8 worm cellular contexts compared by ENCODE assay signal in genomic region chrX:7651219-7651958, ce11.
TF ChIP-seq lines count a peak whose summit lies in the region.

No protein-coding gene starts in this region.

TF ChIP-seq in whole organism, L2 larva, 48 proteins besides CTCF, POLR2A, EP300 and RAD21:
- peak; percentile 31 for TF ChIP-seq F13H6.1 (tag; optimal IDR thresholded peaks at IDR 0.05; lab: Kevin White, UChicago)
- peak in 1 of 2 experiments; percentile 24 for TF ChIP-seq mdl-1 (tag; optimal IDR thresholded peaks at IDR 0.05; lab: Kevin White, UChicago)
- TF ChIP-seq ama-1 (optimal IDR thresholded peaks at IDR 0.05; lab: Kevin White, UChicago), result no peak
- no peak for TF ChIP-seq nhr-10 (tag; optimal IDR thresholded peaks at IDR 0.05; lab: Kevin White, UChicago)
TF ChIP-seq in whole organism, L2 larva: peak in this region for 2.

TF ChIP-seq in whole organism, L3 larva, 47 proteins besides CTCF, POLR2A, EP300 and RAD21 (continues in another document):
- TF ChIP-seq nhr-76 (tag; optimal IDR thresholded peaks at IDR 0.05; lab: Kevin White, UChicago), result no peak
- TF ChIP-seq zag-1 (tag; optimal IDR thresholded peaks at IDR 0.05; lab: Kevin White, UChicago), result no peak
- TF ChIP-seq daf-12 (tag; optimal IDR thresholded peaks at IDR 0.05; lab: Kevin White, UChicago), result no peak
- no peak for TF ChIP-seq nhr-237 (tag; optimal IDR thresholded peaks at IDR 0.05; lab: Kevin White, UChicago)
- TF ChIP-seq fos-1 (tag; optimal IDR thresholded peaks at IDR 0.05; lab: Kevin White, UChicago), result no peak
- TF ChIP-seq hmg-11 (tag; optimal IDR thresholded peaks at IDR 0.05; lab: Kevin White, UChicago), result peak; percentile 46
- no peak for TF ChIP-seq aly-2 (tag; optimal IDR thresholded peaks at IDR 0.05; lab: Kevin White, UChicago)
- TF ChIP-seq ceh-82 (tag; optimal IDR thresholded peaks at IDR 0.05; lab: Kevin White, UChicago), result no peak
- no peak for TF ChIP-seq nhr-43 (tag; optimal IDR thresholded peaks at IDR 0.05; lab: Kevin White, UChicago; ENCODE audit: poor library complexity, severe bottlenecking)
- no peak for TF ChIP-seq pha-4 (tag; optimal IDR thresholded peaks at IDR 0.05; lab: Kevin White, UChicago)
- no peak for TF ChIP-seq R02D3.7 (tag; optimal IDR thresholded peaks at IDR 0.05; lab: Kevin White, UChicago)
- no peak for TF ChIP-seq sea-2 (GFP tag; optimal IDR thresholded peaks at IDR 0.05; lab: Kevin White, UChicago)
- TF ChIP-seq eor-1 (tag; optimal IDR thresholded peaks at IDR 0.05; lab: Kevin White, UChicago), result no peak

TF ChIP-seq in whole organism, L4 larva, 104 proteins besides CTCF, POLR2A, EP300 and RAD21 (continues in another document):
- TF ChIP-seq nhr-10 (tag; optimal IDR thresholded peaks at IDR 0.05; lab: Kevin White, UChicago) (no peak), pha-4 (GFP tag; IDR thresholded peaks at IDR 0.05; lab: Robert Waterston, UW) (no peak; the same call in 1 of the 2 replicates), pha-4 (tag; optimal IDR thresholded peaks at IDR 0.05; lab: Kevin White, UChicago) (no peak), set-16 (GFP tag; IDR thresholded peaks at IDR 0.05; lab: Robert Waterston, UW) (peak; percentile 97), ceh-32 (tag; optimal IDR thresholded peaks at IDR 0.05; lab: Kevin White, UChicago; ENCODE audit: poor library complexity) (peak; percentile 3), ctbp-1 (GFP tag; IDR thresholded peaks at IDR 0.05; lab: Robert Waterston, UW) (0 out of 2 replicates have a peak, but pooled peaks have one; percentile 14), lin-13 (GFP tag; optimal IDR thresholded peaks at IDR 0.05; lab: Kevin White, UChicago) (no peak), nhr-42 (GFP tag; IDR thresholded peaks at IDR 0.05; lab: Robert Waterston, UW) (no peak), tag-97 (GFP tag; IDR thresholded peaks at IDR 0.05; lab: Robert Waterston, UW) (no peak), ceh-44 (GFP tag; IDR thresholded peaks at IDR 0.05; lab: Robert Waterston, UW) (no peak), madf-9 (GFP tag; conservative IDR thresholded peaks at IDR 0.05; lab: Robert Waterston, UW) (peak; percentile 54; the same call in 1 of the 2 replicates), egl-43 (GFP tag; IDR thresholded peaks at IDR 0.05; lab: Robert Waterston, UW) (0 out of 2 replicates have a peak, but pooled peaks have one; percentile 13)

TF ChIP-seq in whole organism, early embryonic, 17 proteins besides CTCF, POLR2A, EP300 and RAD21:
- TF ChIP-seq tra-4 (tag; optimal IDR thresholded peaks at IDR 0.05; lab: Kevin White, UChicago) (no peak), ama-1 (optimal IDR thresholded peaks at IDR 0.05; lab: Kevin White, UChicago) (no peak), hnd-1 (tag; optimal IDR thresholded peaks at IDR 0.05; lab: Kevin White, UChicago) (no peak), aly-1 (tag; optimal IDR thresholded peaks at IDR 0.05; lab: Kevin White, UChicago) (peak; percentile 49), ceh-36 (tag; optimal IDR thresholded peaks at IDR 0.05; lab: Kevin White, UChicago) (no peak), tbx-37 (GFP tag; conservative IDR thresholded peaks at IDR 0.05; lab: Robert Waterston, UW) (0 out of 2 replicates have a peak, but pooled peaks have one; percentile 15), hmg-4 (GFP tag; optimal IDR thresholded peaks at IDR 0.05; lab: Kevin White, UChicago) (peak; percentile 64), F13C5.2 (tag; optimal IDR thresholded peaks at IDR 0.05; lab: Kevin White, UChicago) (no peak)

TF ChIP-seq in whole organism, late embryonic, 69 proteins besides CTCF, POLR2A, EP300 and RAD21 (continues in another document):
- TF ChIP-seq ceh-34 (tag; optimal IDR thresholded peaks at IDR 0.05; lab: Kevin White, UChicago) (peak; percentile 78), dmd-4 (tag; optimal IDR thresholded peaks at IDR 0.05; lab: Kevin White, UChicago; ENCODE audit: borderline replicate concordance) (peak; percentile 10), sox-4 (tag; optimal IDR thresholded peaks at IDR 0.05; lab: Kevin White, UChicago) (no peak), tbx-7 (tag; optimal IDR thresholded peaks at IDR 0.05; lab: Kevin White, UChicago) (no peak), rnt-1 (tag; optimal IDR thresholded peaks at IDR 0.05; lab: Kevin White, UChicago) (peak; percentile 39), lim-6 (tag; optimal IDR thresholded peaks at IDR 0.05; lab: Kevin White, UChicago) (peak; percentile 24), ttx-3 (tag; optimal IDR thresholded peaks at IDR 0.05; lab: Kevin White, UChicago) (no peak), ceh-9 (tag; optimal IDR thresholded peaks at IDR 0.05; lab: Kevin White, UChicago) (no peak), ceh-24 (tag; optimal IDR thresholded peaks at IDR 0.05; lab: Kevin White, UChicago) (no peak), ahr-1 (tag; optimal IDR thresholded peaks at IDR 0.05; lab: Kevin White, UChicago) (no peak), unc-86 (tag; optimal IDR thresholded peaks at IDR 0.05; lab: Kevin White, UChicago) (no peak), sdc-2 (tag; optimal IDR thresholded peaks at IDR 0.05; lab: Kevin White, UChicago) (peak; percentile 70), pqm-1 (tag; optimal IDR thresholded peaks at IDR 0.05; lab: Kevin White, UChicago) (no peak), hlh-8 (tag; optimal IDR thresholded peaks at IDR 0.05; lab: Kevin White, UChicago) (no peak), C08G9.2 (tag; optimal IDR thresholded peaks at IDR 0.05; lab: Kevin White, UChicago) (no peak)

TF ChIP-seq in whole organism, midembryonic, 9 proteins besides CTCF, POLR2A, EP300 and RAD21:
- no peak for TF ChIP-seq ref-1 (GFP tag; conservative IDR thresholded peaks at IDR 0.05; lab: Robert Waterston, UW)
- no peak for TF ChIP-seq flt-1 (GFP tag; IDR thresholded peaks at IDR 0.05; lab: Robert Waterston, UW)
- no peak for TF ChIP-seq med-1 (GFP tag; optimal IDR thresholded peaks at IDR 0.05; lab: Kevin White, UChicago; ENCODE audit: insufficient read depth)
- TF ChIP-seq ztf-29 (GFP tag; IDR thresholded peaks at IDR 0.05; lab: Robert Waterston, UW), result no peak
- 0 out of 2 replicates have a peak, but pooled peaks have one; percentile 31 for TF ChIP-seq tab-1 (GFP tag; IDR thresholded peaks at IDR 0.05; lab: Robert Waterston, UW)
- no peak for TF ChIP-seq klf-2 (GFP tag; conservative IDR thresholded peaks at IDR 0.05; lab: Robert Waterston, UW)
- no peak for TF ChIP-seq T22C8.4 (GFP tag; IDR thresholded peaks at IDR 0.05; lab: Robert Waterston, UW)
- TF ChIP-seq ztf-23 (GFP tag; IDR thresholded peaks at IDR 0.05; lab: Robert Waterston, UW), result no peak
- peak; percentile 9 for TF ChIP-seq cog-1 (tag; optimal IDR thresholded peaks at IDR 0.05; lab: Kevin White, UChicago)

TF ChIP-seq in whole organism, mixed stage, embryonic, 35 proteins besides CTCF, POLR2A, EP300 and RAD21 (continues in another document):
- peak; percentile 27 for TF ChIP-seq bed-3 (GFP tag; optimal IDR thresholded peaks at IDR 0.05; lab: Kevin White, UChicago)
- no peak for TF ChIP-seq flh-1 (GFP tag; optimal IDR thresholded peaks at IDR 0.05; lab: Kevin White, UChicago)
- no peak for TF ChIP-seq ceh-43 (GFP tag; optimal IDR thresholded peaks at IDR 0.05; lab: Kevin White, UChicago)
- TF ChIP-seq ztf-11 (tag; optimal IDR thresholded peaks at IDR 0.05; lab: Kevin White, UChicago), result no peak
- no peak for TF ChIP-seq drap-1 (GFP tag; optimal IDR thresholded peaks at IDR 0.05; lab: Kevin White, UChicago)
- TF ChIP-seq mep-1 (tag; optimal IDR thresholded peaks at IDR 0.05; lab: Kevin White, UChicago), result no peak
- TF ChIP-seq nhr-2 (tag; optimal IDR thresholded peaks at IDR 0.05; lab: Kevin White, UChicago), result no peak
- TF ChIP-seq tbx-8 (GFP tag; optimal IDR thresholded peaks at IDR 0.05; lab: Kevin White, UChicago), result no peak
- peak; percentile 25 for TF ChIP-seq lin-13 (tag; optimal IDR thresholded peaks at IDR 0.05; lab: Kevin White, UChicago)
- no peak for TF ChIP-seq sem-2 (GFP tag; optimal IDR thresholded peaks at IDR 0.05; lab: Kevin White, UChicago)
- peak; percentile 73 for TF ChIP-seq zip-8 (tag; optimal IDR thresholded peaks at IDR 0.05; lab: Kevin White, UChicago)
- TF ChIP-seq sptf-1 (tag; optimal IDR thresholded peaks at IDR 0.05; lab: Kevin White, UChicago), result no peak
- TF ChIP-seq lin-32 (GFP tag; optimal IDR thresholded peaks at IDR 0.05; lab: Kevin White, UChicago), result no peak
- TF ChIP-seq unc-120 (tag; optimal IDR thresholded peaks at IDR 0.05; lab: Kevin White, UChicago; ENCODE audit: poor library complexity, severe bottlenecking), result peak; percentile 64
- TF ChIP-seq ham-2 (GFP tag; optimal IDR thresholded peaks at IDR 0.05; lab: Kevin White, UChicago), result no peak
- peak; percentile 38 for TF ChIP-seq mls-2 (tag; optimal IDR thresholded peaks at IDR 0.05; lab: Kevin White, UChicago)
- no peak for TF ChIP-seq lsy-2 (tag; optimal IDR thresholded peaks at IDR 0.05; lab: Kevin White, UChicago)
- no peak for TF ChIP-seq nhr-28 (tag; optimal IDR thresholded peaks at IDR 0.05; lab: Kevin White, UChicago)
- TF ChIP-seq ces-1 (GFP tag; optimal IDR thresholded peaks at IDR 0.05; lab: Kevin White, UChicago), result peak; percentile 86

TF ChIP-seq in whole organism, young adult, 124 proteins besides CTCF, POLR2A, EP300 and RAD21:
- TF ChIP-seq K11D2.4 (GFP tag; IDR thresholded peaks at IDR 0.05; lab: Robert Waterston, UW) (0 out of 2 replicates have a peak, but pooled peaks have one; percentile 25), K12H6.12 (tag; optimal IDR thresholded peaks at IDR 0.05; lab: Kevin White, UChicago) (peak; percentile 11), atf-7 (tag; optimal IDR thresholded peaks at IDR 0.05; lab: Kevin White, UChicago) (no peak), lin-26 (GFP tag; IDR thresholded peaks at IDR 0.05; lab: Robert Waterston, UW) (peak; percentile 34; the same call in 1 of the 2 replicates), egrh-3 (GFP tag; IDR thresholded peaks at IDR 0.05; lab: Robert Waterston, UW) (peak; percentile 83), snpc-4 (GFP tag; optimal IDR thresholded peaks at IDR 0.05; lab: Kevin White, UChicago) (no peak), snpc-4 (tag; optimal IDR thresholded peaks at IDR 0.05; lab: Kevin White, UChicago) (no peak), dox-1 (GFP tag; IDR thresholded peaks at IDR 0.05; lab: Robert Waterston, UW) (peak; percentile 43; the same call in 1 of the 2 replicates), zfh-2 (GFP tag; conservative IDR thresholded peaks at IDR 0.05; lab: Robert Waterston, UW) (peak; percentile 94)
